Fruit fly (Drosophila melanogaster) ovary, adult (tissue): ENCODE data around the gene CG15027.

Source experiments
- CG17801 ChIP-seq: fragments of 200-800 bp; optimal IDR thresholded peaks from 2 replicates; lab custom pipeline; 2019; ENCODE audit warnings: missing biosample characterization, mild to moderate bottlenecking, missing genetic modification characterization, moderate library complexity; ENCODE audit not compliant: partially characterized antibody

Gene CG15027

dm6 chrX:15085777-15086510 lies at the start of gene CG15027, which contains the start of gene Dbct:
TSS of gene CG15027 (minus strand) at chrX:15085827.
TSS of gene Dbct (plus strand) at chrX:15086125.
- peak; percentile 92 for TF ChIP-seq CG17801

dm6 chrX:15132065-15132464 lies 46.4 kb upstream of the CG15027 start:
- TF ChIP-seq CG17801: peak; percentile 9

- no peak for TF ChIP-seq CG17801
Measured at dm6 chrX:15127880-15128644, 42.4 kb upstream of the CG15027 start.

dm6 chrX:15125496-15125895 lies 39.9 kb upstream of the CG15027 start, which contains the start of gene drd:
TSS of gene drd (plus strand) at chrX:15125753.
- no peak for TF ChIP-seq CG17801

dm6 chrX:15123418-15123994 lies 37.9 kb upstream of the CG15027 start:
- no peak for TF ChIP-seq CG17801

dm6 chrX:15121714-15122113 lies 36.1 kb upstream of the CG15027 start:
- TF ChIP-seq CG17801: no peak

- peak; percentile 1 for TF ChIP-seq CG17801
Measured at dm6 chrX:15120116-15120515, 34.5 kb upstream of the CG15027 start.

- no peak for TF ChIP-seq CG17801
Measured at dm6 chrX:15116397-15116796, 30.8 kb upstream of the CG15027 start, which contains the start of gene Cyp4s3. TSS of gene Cyp4s3 (minus strand) at chrX:15116542.

dm6 chrX:15111888-15112287 lies 26.3 kb upstream of the CG15027 start:
- TF ChIP-seq CG17801: no peak

dm6 chrX:15095942-15096341 lies 10.3 kb upstream of the CG15027 start, which contains the start of gene CG9072:
TSS of gene CG9072 (minus strand) at chrX:15096042.
- no peak for TF ChIP-seq CG17801

dm6 chrX:15091159-15091558 lies 5.5 kb upstream of the CG15027 start:
- TF ChIP-seq CG17801: no peak

dm6 chrX:15090371-15090770 lies 4.7 kb upstream of the CG15027 start:
- TF ChIP-seq CG17801: no peak

- no peak for TF ChIP-seq CG17801
Measured at dm6 chrX:15089146-15089698, 3.6 kb upstream of the CG15027 start, which contains the start of gene Rab3-GEF. TSS of gene Rab3-GEF (plus strand) at chrX:15089682.

- TF ChIP-seq CG17801: peak; percentile 72
Measured at dm6 chrX:15084580-15085138, 968 bp downstream of the CG15027 start, which contains the start of gene Cox17. TSS of gene Cox17 (minus strand) at chrX:15084699.

- TF ChIP-seq CG17801: no peak
Measured at dm6 chrX:15082681-15083080, 2.9 kb downstream of the CG15027 start, which contains the start of gene CG33178. TSS of gene CG33178 (plus strand) at chrX:15082827.

- TF ChIP-seq CG17801: no peak
Measured at dm6 chrX:15080780-15081402, 4.7 kb downstream of the CG15027 start, which contains the start of gene CG33177. TSS of gene CG33177 (plus strand) at chrX:15081367.
